Worm (Caenorhabditis elegans): ENCODE measurements around the gene F21C10.13.

The F21C10.13 gene

ce11 chrV:9146196-9146595 lies 24.1 kb downstream of the F21C10.13 start:
- TF ChIP-seq jun-1 (tag; optimal IDR thresholded peaks at IDR 0.05) (no peak), ama-1 (optimal IDR thresholded peaks at IDR 0.05) (no peak), ZK546.5 (tag; optimal IDR thresholded peaks at IDR 0.05) (no peak), elt-2 (tag; optimal IDR thresholded peaks at IDR 0.05) (peak; percentile 68), daf-12 (tag; optimal IDR thresholded peaks at IDR 0.05) (no peak), elt-3 (tag; optimal IDR thresholded peaks at IDR 0.05) (no peak), tbx-2 (tag; optimal IDR thresholded peaks at IDR 0.05) (no peak), ceh-28 (tag; optimal IDR thresholded peaks at IDR 0.05) (no peak), fos-1 (tag; optimal IDR thresholded peaks at IDR 0.05) (no peak), nhr-76 (tag; optimal IDR thresholded peaks at IDR 0.05) (no peak), pqm-1 (tag; optimal IDR thresholded peaks at IDR 0.05) (peak; percentile 13), elt-1 (tag; optimal IDR thresholded peaks at IDR 0.05) (no peak)

DNA sequence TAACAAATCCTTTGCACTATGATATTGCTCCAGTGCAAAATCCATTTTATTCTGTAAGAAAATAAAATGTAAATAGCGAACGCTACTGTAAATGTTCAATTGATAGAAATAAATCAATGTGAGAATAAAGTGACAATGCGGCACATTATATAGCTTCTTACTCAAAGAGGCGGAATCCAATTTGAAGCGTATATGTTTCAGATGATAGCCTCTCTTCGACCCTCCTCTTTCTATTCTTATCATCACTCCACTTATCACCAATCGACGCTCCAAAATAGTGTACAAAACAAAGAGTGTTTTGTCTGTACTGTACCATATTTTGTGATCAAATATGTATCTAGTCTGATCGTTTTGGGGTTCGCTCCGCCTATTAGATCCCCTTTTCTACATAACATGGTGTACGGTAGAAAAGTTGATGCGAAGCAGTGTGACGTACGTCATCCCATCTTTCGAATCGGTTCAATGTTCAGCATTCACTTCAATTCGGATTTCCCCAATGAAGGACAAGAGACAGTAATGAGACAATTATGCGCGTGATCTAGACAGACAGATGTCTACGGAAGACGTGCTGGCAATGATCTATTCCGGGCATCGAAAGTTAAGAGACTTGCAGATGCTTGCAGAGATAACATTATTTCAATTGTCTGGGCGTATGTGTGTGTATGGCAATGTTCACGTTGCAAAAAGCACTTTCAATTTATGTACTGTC lies 24.9 kb downstream of the F21C10.13 start, which contains the start of gene spl-2:
Gene spl-2, minus strand, starts transcription at position 51 of the 709 bp plus-strand sequence.
- no peak for TF ChIP-seq elt-3 (tag; optimal IDR thresholded peaks at IDR 0.05)
- TF ChIP-seq nfya-1 (tag; optimal IDR thresholded peaks at IDR 0.05; ENCODE audit: insufficient read depth), result peak; percentile 6
- no peak for TF ChIP-seq hmg-11 (tag; optimal IDR thresholded peaks at IDR 0.05)
- TF ChIP-seq egl-27 (tag; optimal IDR thresholded peaks at IDR 0.05), result no peak
- TF ChIP-seq fos-1 (tag; optimal IDR thresholded peaks at IDR 0.05), result no peak
- TF ChIP-seq ceh-16 (tag; optimal IDR thresholded peaks at IDR 0.05), result no peak
- TF ChIP-seq nhr-25 (tag; optimal IDR thresholded peaks at IDR 0.05), result peak; percentile 67
- TF ChIP-seq nhr-76 (tag; optimal IDR thresholded peaks at IDR 0.05), result no peak
- no peak for TF ChIP-seq ztf-11 (tag; optimal IDR thresholded peaks at IDR 0.05)
- TF ChIP-seq nhr-11 (tag; optimal IDR thresholded peaks at IDR 0.05), result no peak
- no peak for TF ChIP-seq unc-39 (tag; optimal IDR thresholded peaks at IDR 0.05)
- no peak for TF ChIP-seq lin-15B (tag; optimal IDR thresholded peaks at IDR 0.05)
- peak; percentile 51 for TF ChIP-seq elt-1 (tag; optimal IDR thresholded peaks at IDR 0.05)
- no peak for TF ChIP-seq egl-5 (tag; optimal IDR thresholded peaks at IDR 0.05)
- peak; percentile 34 for TF ChIP-seq elt-2 (tag; optimal IDR thresholded peaks at IDR 0.05)
- peak; percentile 76 for TF ChIP-seq nhr-43 (tag; optimal IDR thresholded peaks at IDR 0.05; ENCODE audit: poor library complexity, severe bottlenecking)
- no peak for TF ChIP-seq R02D3.7 (tag; optimal IDR thresholded peaks at IDR 0.05)
- TF ChIP-seq tbx-2 (tag; optimal IDR thresholded peaks at IDR 0.05), result no peak
- TF ChIP-seq ztf-4 (tag; optimal IDR thresholded peaks at IDR 0.05), result no peak
- TF ChIP-seq pqm-1 (tag; optimal IDR thresholded peaks at IDR 0.05), result no peak
- no peak for TF ChIP-seq lin-39 (tag; optimal IDR thresholded peaks at IDR 0.05)
- TF ChIP-seq eor-1 (tag; optimal IDR thresholded peaks at IDR 0.05), result no peak
- no peak for TF ChIP-seq mdl-1 (tag; optimal IDR thresholded peaks at IDR 0.05)
- no peak for TF ChIP-seq ama-1 (optimal IDR thresholded peaks at IDR 0.05)
- peak; percentile 47 for TF ChIP-seq nhr-23 (tag; optimal IDR thresholded peaks at IDR 0.05)

- no peak for TF ChIP-seq pqm-1 (tag; optimal IDR thresholded peaks at IDR 0.05)
- no peak for TF ChIP-seq elt-2 (tag; optimal IDR thresholded peaks at IDR 0.05)
Measured at ce11 chrV:9148151-9148550, 26.0 kb downstream of the F21C10.13 start.

DNA sequence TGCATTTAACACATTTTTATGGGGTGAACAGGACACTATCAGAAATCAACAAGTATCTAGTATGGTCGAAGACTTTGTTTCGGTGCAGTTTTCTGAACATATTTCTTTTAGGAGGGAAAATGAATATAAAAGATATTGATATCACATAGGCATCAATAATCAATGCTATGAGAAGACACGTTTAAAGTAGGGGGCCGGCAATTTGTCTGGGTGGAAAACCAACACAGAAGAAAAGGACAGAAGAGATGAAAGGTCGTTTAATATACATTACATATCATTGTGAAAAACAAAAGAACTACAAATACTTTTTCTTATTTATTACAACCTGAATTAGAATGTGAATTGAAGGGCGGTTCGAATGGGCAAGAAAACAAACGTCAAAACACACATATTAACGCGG lies 30.2 kb downstream of the F21C10.13 start:
- TF ChIP-seq ceh-9 (tag; optimal IDR thresholded peaks at IDR 0.05) (no peak), nhr-25 (tag; optimal IDR thresholded peaks at IDR 0.05) (peak; percentile 16), jun-1 (tag; optimal IDR thresholded peaks at IDR 0.05) (no peak), eor-1 (tag; optimal IDR thresholded peaks at IDR 0.05) (no peak)

ce11 chrV:9154772-9155171 lies 32.7 kb downstream of the F21C10.13 start, which contains the start of gene B0222.5:
Gene B0222.5 (minus strand): TSS chrV:9154872.
- TF ChIP-seq elt-3 (tag; optimal IDR thresholded peaks at IDR 0.05), result no peak
- TF ChIP-seq nhr-28 (tag; optimal IDR thresholded peaks at IDR 0.05), result no peak
- TF ChIP-seq sea-2 (GFP tag; optimal IDR thresholded peaks at IDR 0.05), result no peak
- TF ChIP-seq fkh-10 (GFP tag; optimal IDR thresholded peaks at IDR 0.05), result no peak
- no peak for TF ChIP-seq ceh-82 (tag; optimal IDR thresholded peaks at IDR 0.05)
- no peak for TF ChIP-seq eor-1 (tag; optimal IDR thresholded peaks at IDR 0.05)
- no peak for TF ChIP-seq jun-1 (tag; optimal IDR thresholded peaks at IDR 0.05)
- TF ChIP-seq ceh-9 (tag; optimal IDR thresholded peaks at IDR 0.05), result no peak
- TF ChIP-seq nhr-43 (tag; optimal IDR thresholded peaks at IDR 0.05; ENCODE audit: poor library complexity, severe bottlenecking), result no peak
